Worm (Caenorhabditis elegans) whole organism, young adult: ENCODE measurements around the gene F22E5.2.
"Not testable (repeated sequence)": the region's sequence is repeated elsewhere in the genome, so short reads cannot be mapped to it uniquely, and the experiment has no call there.

Experiments
- B0261.1 ChIP-seq: sonication (generic microtip); optimal IDR thresholded peaks from 2 replicates; lab custom pipeline; 2016; ENCODE audit warnings: mild to moderate bottlenecking, missing genetic modification characterization, moderate library complexity, missing compliant biosample characterization
- Y53G8AR.9 ChIP-seq: fragments of 200-800 bp; sonication (Bioruptor generic); conservative IDR thresholded peaks from 2 replicates; pipeline ENCODE4 v1.3.6; 2022; ENCODE audit warnings: missing genetic modification reagents, missing genetic modification characterization, missing compliant biosample characterization
- Y56A3A.18 ChIP-seq: fragments of 200-800 bp; sonication (Bioruptor generic); IDR thresholded peaks from 2 replicates; pipeline ENCODE4 v1.3.6; 2022; ENCODE audit warnings: missing genetic modification reagents, missing genetic modification characterization, missing compliant biosample characterization
- ama-1 ChIP-seq, 3 experiments: fragments of 150-350 bp in 1 of 3; sonication (generic microtip) in 2 of 3; optimal IDR thresholded peaks; 2 replicates each; lab custom pipeline; 2014 to 2018; ENCODE audit warnings: missing biosample characterization in 2 of 3, missing genetic modification characterization in 2 of 3, missing genetic modification reagents in 2 of 3
- aptf-3 ChIP-seq: fragments of 200-800 bp; sonication (Bioruptor generic); IDR thresholded peaks from 2 replicates; pipeline ENCODE4 v1.3.6; 2022; ENCODE audit warnings: missing genetic modification characterization, missing compliant biosample characterization
- athp-1 ChIP-seq: sonication (generic microtip); optimal IDR thresholded peaks from 2 replicates; lab custom pipeline; 2017; ENCODE audit warnings: mild to moderate bottlenecking, missing genetic modification characterization, missing compliant biosample characterization
- attf-5 ChIP-seq: fragments of 200-800 bp; sonication (Bioruptor generic); optimal IDR thresholded peaks from 2 replicates; lab custom pipeline; 2018; ENCODE audit warnings: mild to moderate bottlenecking, missing genetic modification characterization, missing compliant biosample characterization
- bed-1 ChIP-seq: fragments of 200-800 bp; sonication (Bioruptor generic); IDR thresholded peaks from 2 replicates; pipeline ENCODE4 v1.3.6; 2022; ENCODE audit warnings: missing genetic modification reagents, missing genetic modification characterization, missing compliant biosample characterization
- ccch-3 ChIP-seq: fragments of 200-800 bp; sonication (Bioruptor generic); optimal IDR thresholded peaks from 2 replicates; lab custom pipeline; 2018; ENCODE audit warnings: mild to moderate bottlenecking, missing genetic modification characterization, missing compliant biosample characterization
- ceh-40 ChIP-seq: fragments of 200-800 bp; sonication (Bioruptor generic); IDR thresholded peaks from 2 replicates; pipeline ENCODE4 v1.3.6; 2022; ENCODE audit warnings: missing genetic modification characterization, missing compliant biosample characterization
- chd-7 ChIP-seq: sonication (generic microtip); optimal IDR thresholded peaks from 2 replicates; lab custom pipeline; 2016; ENCODE audit warnings: mild to moderate bottlenecking, missing genetic modification characterization, moderate library complexity, missing compliant biosample characterization
- egl-44 ChIP-seq: fragments of 200-800 bp; sonication (Bioruptor generic); IDR thresholded peaks from 2 replicates; pipeline ENCODE4 v1.3.6; 2022; ENCODE audit warnings: missing genetic modification reagents, missing genetic modification characterization, missing compliant biosample characterization
- egrh-3 ChIP-seq: fragments of 200-800 bp; sonication (Bioruptor generic); IDR thresholded peaks from 2 replicates; pipeline ENCODE4 v1.3.6; 2022; ENCODE audit warnings: missing genetic modification reagents, missing genetic modification characterization, missing compliant biosample characterization
- ekl-4 ChIP-seq: fragments of 200-800 bp; sonication (Bioruptor generic); IDR thresholded peaks from 2 replicates; pipeline ENCODE4 v1.3.6; 2022; ENCODE audit warnings: missing genetic modification reagents, missing genetic modification characterization, missing compliant biosample characterization
- gei-17 ChIP-seq: fragments of 200-800 bp; sonication (Bioruptor generic); optimal IDR thresholded peaks from 2 replicates; lab custom pipeline; 2018; ENCODE audit warnings: mild to moderate bottlenecking, missing genetic modification characterization, missing compliant biosample characterization
- hlh-12 ChIP-seq: sonication (generic microtip); optimal IDR thresholded peaks from 2 replicates; lab custom pipeline; 2016; ENCODE audit warnings: missing genetic modification characterization, missing compliant biosample characterization
- let-526 ChIP-seq: fragments of 200-800 bp; sonication (Bioruptor generic); IDR thresholded peaks from 2 replicates; pipeline ENCODE4 v1.3.6; 2022; ENCODE audit warnings: missing genetic modification reagents, missing genetic modification characterization, missing compliant biosample characterization
- lin-35 ChIP-seq, 3 experiments: fragments of 150-350 bp in 2 of 3; sonication (generic microtip) in 1 of 3; optimal IDR thresholded peaks; 2 replicates each; lab custom pipeline; 2014 to 2018; ENCODE audit warnings: missing biosample characterization in 3 of 3, missing genetic modification characterization in 3 of 3, missing genetic modification reagents in 3 of 3
- lir-1 ChIP-seq: fragments of 200-800 bp; sonication (Bioruptor generic); conservative IDR thresholded peaks from 2 replicates; pipeline ENCODE4 v1.3.6; 2022; ENCODE audit warnings: missing genetic modification reagents, missing genetic modification characterization, missing compliant biosample characterization
- lsy-27 ChIP-seq: sonication (generic microtip); optimal IDR thresholded peaks from 2 replicates; lab custom pipeline; 2017; ENCODE audit warnings: missing genetic modification characterization, mild to moderate bottlenecking, missing compliant biosample characterization, antibody characterized with exemption, missing genotype, borderline replicate concordance; ENCODE audit not compliant: insufficient read depth
- madf-10 ChIP-seq: sonication (generic microtip); optimal IDR thresholded peaks from 2 replicates; lab custom pipeline; 2016; ENCODE audit warnings: mild to moderate bottlenecking, missing genetic modification characterization, missing compliant biosample characterization
- madf-6 ChIP-seq: fragments of 200-800 bp; sonication (Bioruptor generic); IDR thresholded peaks from 2 replicates; pipeline ENCODE4 v1.3.6; 2022; ENCODE audit warnings: missing genetic modification reagents, missing genetic modification characterization, missing compliant biosample characterization
- madf-8 ChIP-seq: fragments of 200-800 bp; sonication (Bioruptor generic); conservative IDR thresholded peaks from 2 replicates; pipeline ENCODE4 v1.3.6; 2022; ENCODE audit warnings: missing genetic modification reagents, missing genetic modification characterization, missing compliant biosample characterization
- mel-28 ChIP-seq: sonication (generic microtip); optimal IDR thresholded peaks from 2 replicates; lab custom pipeline; 2016; ENCODE audit warnings: borderline replicate concordance, mild to moderate bottlenecking, missing genetic modification characterization, missing compliant biosample characterization
- nhr-179 ChIP-seq: sonication (generic microtip); optimal IDR thresholded peaks from 2 replicates; lab custom pipeline; 2016; ENCODE audit warnings: mild to moderate bottlenecking, missing genetic modification characterization, missing compliant biosample characterization
- pbrm-1 ChIP-seq: fragments of 200-800 bp; sonication (Bioruptor generic); IDR thresholded peaks from 2 replicates; pipeline ENCODE4 v1.3.6; 2022; ENCODE audit warnings: missing genetic modification reagents, missing genetic modification characterization, missing compliant biosample characterization
- pha-4 ChIP-seq: fragments of 150-350 bp; sonication (generic microtip); optimal IDR thresholded peaks from 2 replicates; lab custom pipeline; 2014; ENCODE audit warnings: missing biosample characterization, missing genetic modification reagents, missing genetic modification characterization
- rec-8 ChIP-seq, 2 experiments: sonication (generic microtip); optimal IDR thresholded peaks; 2 replicates each; lab custom pipeline; 2016; ENCODE audit warnings: mild to moderate bottlenecking in 2 of 2, missing genetic modification characterization in 2 of 2, missing genetic modification reagents in 2 of 2, missing genotype in 2 of 2, missing biosample characterization in 1 of 2, missing compliant biosample characterization in 1 of 2, moderate library complexity in 1 of 2
- rpc-1 ChIP-seq, 2 experiments: fragments of 150-350 bp in 1 of 2; sonication (generic microtip) in 1 of 2; optimal IDR thresholded peaks; 2 replicates each; lab custom pipeline; 2014 to 2018; ENCODE audit warnings: missing biosample characterization in 1 of 2, missing genetic modification characterization in 1 of 2, missing genetic modification reagents in 1 of 2, missing genotype in 1 of 2
- sdz-38 ChIP-seq: sonication (generic microtip); optimal IDR thresholded peaks from 2 replicates; lab custom pipeline; 2016; ENCODE audit warnings: missing genotype, missing genetic modification characterization, missing compliant biosample characterization
- snpc-1.3 ChIP-seq: sonication (generic microtip); optimal IDR thresholded peaks from 2 replicates; lab custom pipeline; 2017; ENCODE audit warnings: missing genetic modification characterization, mild to moderate bottlenecking, missing compliant biosample characterization, antibody characterized with exemption, moderate library complexity, missing genotype, missing genetic modification reagents; ENCODE audit not compliant: insufficient read depth
- somi-1 ChIP-seq: fragments of 200-800 bp; sonication (Bioruptor generic); optimal IDR thresholded peaks from 2 replicates; lab custom pipeline; 2018; ENCODE audit warnings: mild to moderate bottlenecking, missing genetic modification characterization, missing compliant biosample characterization
- ztf-26 ChIP-seq: sonication (generic microtip); optimal IDR thresholded peaks from 2 replicates; lab custom pipeline; 2017; ENCODE audit warnings: missing genetic modification characterization, missing compliant biosample characterization
- ztf-3 ChIP-seq: fragments of 200-800 bp; sonication (Bioruptor generic); optimal IDR thresholded peaks from 2 replicates; lab custom pipeline; 2018; ENCODE audit warnings: mild to moderate bottlenecking, missing genetic modification characterization, missing compliant biosample characterization
- ztf-6 ChIP-seq: fragments of 200-800 bp; sonication (Bioruptor generic); IDR thresholded peaks from 2 replicates; pipeline ENCODE4 v1.3.6; 2022; ENCODE audit warnings: missing genetic modification reagents, missing genetic modification characterization, missing compliant biosample characterization

F22E5.2 gene

DNA sequence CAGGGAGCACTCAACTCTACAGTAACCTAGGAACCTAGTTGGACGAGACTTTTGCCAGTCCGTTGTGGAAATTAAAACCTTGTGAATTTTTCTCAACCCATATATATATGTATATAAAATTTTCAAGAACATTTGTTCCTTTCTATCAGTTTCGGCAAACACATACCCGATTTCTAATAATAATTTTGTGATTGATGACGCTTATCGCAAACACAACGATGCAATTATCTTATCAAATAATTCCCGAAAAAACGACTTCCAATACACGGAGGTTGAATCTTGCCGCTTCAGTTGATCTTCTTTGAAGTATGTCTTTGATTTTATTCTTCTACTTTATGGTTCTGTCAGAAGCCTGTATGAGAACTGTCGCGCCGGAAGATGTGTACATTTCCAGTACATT lies at the start of gene F22E5.2:
TSS of gene F22E5.2 (plus strand) at position 301 of the 400 bp plus-strand sequence.
- TF ChIP-seq attf-5 (GFP tag; lab: Kevin White, UChicago); pbrm-1 (GFP tag; lab: Robert Waterston, UW); madf-6 (GFP tag; lab: Robert Waterston, UW): not testable (repeated sequence)

DNA sequence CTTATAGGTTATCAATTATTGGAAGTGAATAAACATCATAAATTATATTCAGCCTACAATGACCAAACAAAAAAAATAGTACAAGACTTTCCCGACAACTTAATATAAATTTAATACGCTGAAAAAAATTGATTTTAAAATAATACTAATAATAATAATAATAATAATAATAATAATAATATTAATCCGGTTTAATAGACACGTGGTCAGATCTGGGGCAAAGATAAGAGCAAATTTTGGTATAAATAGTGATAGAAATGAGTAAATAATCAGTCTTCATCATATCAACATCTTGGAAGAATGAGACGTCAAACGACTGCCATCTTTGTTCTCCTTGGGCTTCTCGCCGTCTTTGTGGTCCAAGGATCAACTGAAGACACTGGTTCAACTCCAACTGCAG lies 48.5 kb upstream of the F22E5.2 start, which contains the start of gene msrp-5:
TSS of gene msrp-5 (plus strand) at position 301 of the 400 bp plus-strand sequence.
- not testable (repeated sequence) for TF ChIP-seq ccch-3; Y53G8AR.9 (GFP tag; lab: Robert Waterston, UW); rec-8 (tag; optimal IDR thresholded peaks at IDR 0.05; lab: Kevin White, UChicago)

ce11 chrII:2619148-2619547 lies 46.0 kb upstream of the F22E5.2 start, which contains the start of gene msrp-6:
Gene msrp-6 (plus strand): TSS chrII:2619448.
- not testable (repeated sequence) for TF ChIP-seq ztf-6 (GFP tag; lab: Robert Waterston, UW); athp-1 (tag; lab: Kevin White, UChicago); ceh-40 (GFP tag; lab: Robert Waterston, UW)

DNA sequence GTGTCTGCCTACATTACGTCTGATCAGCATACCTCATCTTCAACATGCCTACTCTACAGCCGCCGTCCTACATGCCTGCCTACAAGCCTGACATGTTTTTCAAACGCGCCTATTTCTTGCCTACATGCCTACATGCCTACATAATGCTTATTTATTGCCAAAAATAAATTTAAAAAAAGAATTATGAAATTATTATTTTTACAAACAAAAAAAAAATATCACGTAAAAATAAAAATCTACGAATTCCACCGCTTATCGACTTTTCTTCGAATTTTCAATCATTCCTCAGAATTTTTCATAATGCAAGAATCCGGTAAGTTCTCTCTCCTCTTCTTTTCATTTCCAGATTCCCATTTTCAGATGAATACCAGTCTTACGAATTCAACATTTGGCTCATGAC lies 42.7 kb upstream of the F22E5.2 start, which contains the start of gene D2062.5:
TSS of gene D2062.5 (plus strand) at position 301 of the 400 bp plus-strand sequence.
- TF ChIP-seq pbrm-1 (GFP tag; lab: Robert Waterston, UW) (no peak), gei-17 (no peak), B0261.1 (no peak), let-526 (no peak), egrh-3 (no peak), ztf-3 (GFP tag; lab: Kevin White, UChicago) (no peak)
- TF ChIP-seq, all 124 proteins: peak for 0

DNA sequence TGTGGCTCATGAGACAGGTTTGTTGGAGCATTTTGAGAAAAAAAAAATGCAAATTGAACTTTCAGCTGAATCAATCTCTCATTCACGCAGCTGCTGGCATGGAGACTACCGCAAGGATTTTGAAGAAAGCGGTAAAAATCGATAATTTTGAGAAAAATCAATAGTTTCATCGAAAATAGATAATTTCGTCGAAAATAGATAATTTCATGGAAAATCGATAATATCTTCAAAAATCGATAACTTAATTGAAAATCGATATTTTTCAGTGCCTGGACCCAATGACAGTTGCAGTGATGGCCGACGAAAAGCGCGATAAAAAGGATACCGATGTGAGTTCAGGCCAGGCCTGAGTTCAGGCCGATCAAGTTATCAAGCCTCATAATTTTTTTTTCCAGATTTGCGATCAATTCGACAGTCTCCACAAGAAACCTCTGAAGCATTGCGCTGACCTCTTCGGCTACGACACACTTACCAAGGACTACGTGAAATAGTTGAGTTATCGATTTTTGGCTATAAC lies 42.2 kb upstream of the F22E5.2 start, which contains the start of gene D2062.4:
TSS of gene D2062.4 (plus strand) at position 467 of the 517 bp plus-strand sequence.
- not testable (repeated sequence) for TF ChIP-seq sdz-38 (tag; lab: Kevin White, UChicago); madf-8 (GFP tag; lab: Robert Waterston, UW); aptf-3 (GFP tag; lab: Robert Waterston, UW)

DNA sequence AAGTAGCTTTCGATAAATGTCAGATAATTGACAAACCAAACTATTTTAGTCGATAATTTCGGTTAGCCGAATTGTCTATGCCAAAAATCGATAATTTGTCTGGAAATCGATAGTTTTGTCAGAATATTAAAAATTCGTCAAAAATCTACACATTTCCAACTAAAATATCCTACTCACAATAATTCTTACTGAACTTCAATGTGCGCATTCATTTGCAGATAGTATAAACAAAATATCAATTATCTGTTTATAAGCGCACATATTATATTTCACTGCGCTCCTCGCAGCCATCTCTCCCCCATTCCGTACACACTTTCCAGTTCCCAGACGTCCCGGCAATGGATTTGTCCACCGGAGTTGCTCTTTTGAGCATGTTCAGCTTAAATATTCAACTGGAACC lies 40.4 kb upstream of the F22E5.2 start, which contains the start of gene lgc-28:
TSS of gene lgc-28 (plus strand) at position 301 of the 400 bp plus-strand sequence.
- TF ChIP-seq ztf-26 (no peak), lsy-27 (tag; lab: Kevin White, UChicago) (no peak), rpc-1 (optimal IDR thresholded peaks at IDR 0.05; lab: Kevin White, UChicago) (no peak), rpc-1 (tag; optimal IDR thresholded peaks at IDR 0.05; lab: Kevin White, UChicago) (no peak), hlh-12 (tag; lab: Kevin White, UChicago) (no peak), ama-1 (optimal IDR thresholded peaks at IDR 0.05; lab: Kevin White, UChicago) (no peak), ama-1 (GFP tag; optimal IDR thresholded peaks at IDR 0.05; lab: Kevin White, UChicago) (no peak), nhr-179 (no peak), ekl-4 (GFP tag; lab: Robert Waterston, UW) (no peak)

DNA sequence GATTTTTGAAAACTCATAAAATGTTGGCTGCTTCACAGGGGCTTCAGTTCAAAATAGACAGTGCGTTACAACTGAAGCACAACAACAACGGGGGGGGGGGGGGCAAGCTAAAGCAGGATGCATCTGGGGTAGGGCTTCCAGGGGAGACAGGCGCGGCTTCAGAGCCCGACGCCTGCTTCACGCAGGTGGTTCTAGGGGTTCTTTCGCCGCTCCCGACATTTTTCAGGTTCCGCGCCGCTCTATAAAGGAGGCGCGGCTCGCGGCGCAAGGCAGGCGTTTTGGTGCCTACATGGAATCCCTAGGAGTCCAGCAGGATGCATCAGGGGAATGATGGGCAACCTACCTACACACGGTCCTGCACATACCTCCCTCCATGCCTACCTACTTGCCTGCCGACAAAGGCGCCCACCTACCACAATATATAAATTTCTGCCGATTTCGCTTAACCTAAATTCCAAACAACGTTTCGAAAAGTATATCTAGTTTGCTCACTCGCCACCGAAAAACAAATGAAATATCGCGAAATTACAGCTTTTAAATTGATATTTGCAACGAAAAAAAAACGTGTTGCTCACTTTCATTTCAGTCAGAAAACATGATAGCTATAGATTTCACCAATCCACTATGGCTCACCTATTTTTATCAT lies 37.9 kb upstream of the F22E5.2 start, which contains the start of gene sri-71:
TSS of gene sri-71 (plus strand) at position 596 of the 646 bp plus-strand sequence.
- TF ChIP-seq Y56A3A.18 (GFP tag; lab: Robert Waterston, UW): no peak
- no peak for TF ChIP-seq pbrm-1 (GFP tag; lab: Robert Waterston, UW)
- TF ChIP-seq lin-35 (GFP tag; optimal IDR thresholded peaks at IDR 0.05; lab: Kevin White, UChicago): no peak
- no peak for TF ChIP-seq somi-1
- TF ChIP-seq lir-1 (GFP tag; lab: Robert Waterston, UW): no peak
- no peak for TF ChIP-seq snpc-1.3 (tag; lab: Kevin White, UChicago)
- no peak for TF ChIP-seq madf-10 (tag; lab: Kevin White, UChicago)
- TF ChIP-seq bed-1 (GFP tag; lab: Robert Waterston, UW): no peak
- TF ChIP-seq chd-7 (tag; lab: Kevin White, UChicago): peak; percentile 4
- no peak for TF ChIP-seq pha-4
- no peak for TF ChIP-seq egl-44 (GFP tag; lab: Robert Waterston, UW)
- TF ChIP-seq mel-28 (tag; lab: Kevin White, UChicago): no peak
